Worm (Caenorhabditis elegans) whole organism, mixed stage, embryonic: Measurements from ENCODE around the gene C17H11.6.

ENCODE experiments used
- cnd-1 ChIP-seq: fragments of 200-800 bp; sonication (Bioruptor generic); optimal IDR thresholded peaks from 2 replicates; lab custom pipeline; 2018; ENCODE audit warnings: mild to moderate bottlenecking, missing genetic modification characterization, missing compliant biosample characterization
- nhr-237 ChIP-seq: fragments of 150-350 bp; optimal IDR thresholded peaks from 2 replicates; lab custom pipeline; 2014; ENCODE audit warnings: missing biosample characterization, missing genetic modification characterization
- unc-39 ChIP-seq: fragments of 150-350 bp; optimal IDR thresholded peaks from 2 replicates; lab custom pipeline; 2014; ENCODE audit warnings: missing biosample characterization, missing genetic modification characterization

- TF ChIP-seq cnd-1 (tag; lab: Kevin White, UChicago): no peak
- TF ChIP-seq nhr-237 (tag; lab: Kevin White, UChicago): no peak
- TF ChIP-seq unc-39 (tag; lab: Kevin White, UChicago): no peak
Measured at ce11 chrX:8238639-8239055, 35.1 kb upstream of the C17H11.6 start.
